Worm (Caenorhabditis elegans): Measurements from ENCODE around the gene gbas-1.

Gene gbas-1

ce11 chrII:2504431-2504928 is at the start of gene gbas-1:
Gene gbas-1 (plus strand): TSS chrII:2504878.
- TF ChIP-seq unc-62 (GFP tag; optimal IDR thresholded peaks at IDR 0.05): no peak

ce11 chrII:2455931-2456576 is 48.6 kb upstream of the gbas-1 start:
- no peak for TF ChIP-seq unc-62 (GFP tag; optimal IDR thresholded peaks at IDR 0.05)

- no peak for TF ChIP-seq unc-62 (GFP tag; optimal IDR thresholded peaks at IDR 0.05)
Measured at ce11 chrII:2456973-2457372, 47.7 kb upstream of the gbas-1 start.

ce11 chrII:2458881-2459280 is 45.8 kb upstream of the gbas-1 start, which contains the start of gene pqn-42:
Gene pqn-42 (minus strand): TSS chrII:2458981.
- no peak for TF ChIP-seq unc-62 (GFP tag; optimal IDR thresholded peaks at IDR 0.05)

ce11 chrII:2468885-2469284 is 35.8 kb upstream of the gbas-1 start:
- no peak for TF ChIP-seq unc-62 (GFP tag; optimal IDR thresholded peaks at IDR 0.05)

DNA sequence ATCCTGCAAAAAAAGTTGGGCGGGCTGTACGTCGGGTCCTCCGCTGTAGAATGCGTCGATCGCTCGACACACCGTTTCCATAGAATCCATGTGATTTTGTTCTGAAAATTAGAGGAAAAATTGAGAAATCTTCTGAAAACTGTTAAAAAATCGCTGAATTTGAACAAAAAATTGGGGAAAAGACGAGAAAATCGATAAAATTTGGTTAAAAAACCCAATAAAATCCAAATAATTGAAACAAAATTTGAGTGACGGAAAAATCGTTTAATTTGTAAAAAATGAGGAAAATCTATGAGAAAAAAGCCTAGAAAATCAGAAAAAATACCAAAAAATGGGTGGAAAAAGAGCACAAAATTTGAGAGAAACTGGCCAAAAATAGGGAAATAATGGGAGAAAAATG is 31.4 kb upstream of the gbas-1 start, which contains the start of gene tsr-1:
TSS of gene tsr-1 (minus strand) at position 101 of the 400 bp plus-strand sequence.
- TF ChIP-seq unc-62 (GFP tag; optimal IDR thresholded peaks at IDR 0.05): no peak

ce11 chrII:2478543-2478942 is 26.1 kb upstream of the gbas-1 start, which contains the start of gene mnat-1:
Gene mnat-1 (minus strand): TSS chrII:2478643.
- no peak for TF ChIP-seq unc-62 (GFP tag; optimal IDR thresholded peaks at IDR 0.05)

- TF ChIP-seq unc-62 (GFP tag; optimal IDR thresholded peaks at IDR 0.05): no peak
Measured at ce11 chrII:2479047-2479446, 25.6 kb upstream of the gbas-1 start, which contains the start of gene F53G2.12. Gene F53G2.12 (minus strand): TSS chrII:2479090.

DNA sequence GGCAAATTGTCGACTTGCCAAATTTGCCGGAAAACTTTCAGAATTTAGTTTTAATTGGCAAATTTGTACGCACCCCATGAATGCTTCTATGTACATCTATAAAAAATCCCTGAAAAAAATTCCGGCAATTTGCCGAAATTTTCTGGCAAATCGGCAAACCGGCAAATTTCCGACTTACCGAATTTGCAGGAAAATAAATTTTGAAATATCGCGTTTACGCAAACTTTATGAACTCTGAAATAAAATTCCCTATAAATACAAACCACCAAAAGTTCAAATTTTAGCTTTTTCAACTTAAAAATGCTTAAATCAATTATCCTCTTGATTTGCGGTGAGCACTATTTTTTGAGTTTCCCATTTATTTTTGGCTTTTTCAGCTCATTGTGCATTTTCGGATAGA is 24.6 kb upstream of the gbas-1 start, which contains the start of gene F53G2.3:
TSS of gene F53G2.3 (plus strand) at position 301 of the 400 bp plus-strand sequence.
- no peak for TF ChIP-seq unc-62 (GFP tag; optimal IDR thresholded peaks at IDR 0.05)

ce11 chrII:2481621-2482020 is 23.1 kb upstream of the gbas-1 start, which contains the start of gene F53G2.2:
Gene F53G2.2 (plus strand): TSS chrII:2481921.
- no peak for TF ChIP-seq unc-62 (GFP tag; optimal IDR thresholded peaks at IDR 0.05)

- no peak for TF ChIP-seq unc-62 (GFP tag; optimal IDR thresholded peaks at IDR 0.05)
Measured at ce11 chrII:2483507-2483906, 21.2 kb upstream of the gbas-1 start, which contains the start of gene F53G2.13. Gene F53G2.13 (plus strand): TSS chrII:2483807.

DNA sequence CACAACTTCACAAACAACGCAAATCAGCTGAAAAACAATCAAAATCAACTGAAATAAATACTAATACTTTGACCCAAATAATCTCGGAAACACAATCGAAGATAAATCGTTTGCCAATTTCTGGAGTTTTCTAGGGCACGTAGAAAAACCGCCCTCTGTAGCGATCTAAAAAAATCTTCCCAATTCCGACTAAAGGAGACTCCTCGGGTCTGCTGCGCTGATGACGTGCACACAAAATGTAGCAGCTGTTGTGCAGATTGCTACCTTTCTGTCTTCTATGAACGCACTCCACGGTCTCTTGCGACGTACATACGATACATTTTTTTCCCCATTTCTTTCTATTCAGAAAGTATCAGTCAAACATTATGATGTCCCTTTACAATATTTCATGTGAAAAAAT is 16.3 kb upstream of the gbas-1 start, which contains the start of gene F53G2.1:
TSS of gene F53G2.1 (plus strand) at position 301 of the 400 bp plus-strand sequence.
- TF ChIP-seq unc-62 (GFP tag; optimal IDR thresholded peaks at IDR 0.05): no peak

DNA sequence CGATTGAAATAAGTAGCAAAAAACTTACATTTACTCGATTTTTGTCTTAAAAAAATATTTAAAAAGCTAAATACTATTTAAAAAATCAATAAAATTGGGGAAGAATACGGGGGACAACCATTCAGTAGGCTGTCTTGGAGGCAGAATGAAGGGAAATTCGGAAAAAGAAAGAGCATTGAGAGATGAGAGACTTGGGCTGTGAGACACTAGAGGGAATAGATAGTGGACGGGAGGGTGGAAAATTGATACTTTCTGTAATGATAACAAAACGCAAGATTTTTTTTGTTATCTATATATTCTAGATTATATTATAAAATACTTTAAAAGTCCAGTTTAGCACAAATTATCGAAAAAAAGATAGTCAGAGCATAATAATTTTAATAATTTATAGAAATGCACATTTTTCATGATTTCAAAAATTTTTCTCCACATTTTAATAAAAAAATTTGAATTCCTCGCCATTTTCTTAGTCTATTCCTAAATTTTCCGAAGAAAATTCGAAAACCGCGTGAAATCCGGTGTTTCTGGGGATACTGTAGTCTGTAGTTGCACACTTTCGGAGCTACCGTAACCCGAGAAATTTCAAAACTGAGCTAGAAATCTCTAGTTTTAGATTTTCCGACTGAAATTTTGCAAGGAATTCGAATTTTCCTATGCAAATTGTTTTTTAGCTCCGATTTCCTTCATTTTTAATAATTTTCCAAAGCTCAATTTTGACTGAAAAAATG is 811 bp upstream of the gbas-1 start:
- no peak for TF ChIP-seq unc-62 (GFP tag; optimal IDR thresholded peaks at IDR 0.05)

DNA sequence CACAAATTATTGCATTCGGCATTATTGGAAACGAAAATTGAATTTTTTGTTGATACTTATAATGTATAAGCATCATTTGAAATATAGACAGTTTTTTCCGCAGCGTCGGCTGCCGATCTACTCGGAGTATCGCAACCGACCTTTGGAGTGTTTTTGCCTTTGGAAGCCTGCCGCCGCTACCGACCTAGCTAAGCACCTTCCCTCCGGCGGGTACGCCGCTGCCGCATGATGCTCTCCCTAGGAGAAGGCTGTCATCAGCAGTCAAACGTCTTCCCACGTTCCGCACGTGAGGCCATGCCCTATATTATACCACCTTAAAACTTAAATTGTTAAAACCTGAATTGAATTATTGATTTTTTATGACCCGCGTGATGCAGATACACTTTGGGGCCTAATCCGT is 13.8 kb downstream of the gbas-1 start:
- TF ChIP-seq unc-62 (GFP tag; optimal IDR thresholded peaks at IDR 0.05): no peak

DNA sequence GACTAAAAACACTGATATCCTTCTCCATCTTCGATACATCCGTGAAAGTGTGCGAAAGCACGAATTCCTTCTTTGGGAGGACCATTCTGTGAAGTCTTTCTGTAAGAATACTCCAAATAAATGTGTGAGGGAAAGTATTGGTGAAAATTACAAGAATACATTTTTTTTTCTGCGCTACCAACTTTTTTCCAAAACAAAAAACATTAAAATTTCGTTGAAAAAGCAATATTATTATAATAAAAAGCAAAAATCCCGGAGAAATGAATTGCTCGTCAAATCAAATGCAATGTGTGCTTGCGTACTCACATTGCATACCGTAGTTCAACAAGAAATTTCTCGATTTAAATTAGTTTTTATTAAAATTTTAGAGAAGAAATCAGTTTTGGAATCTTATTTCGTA is 17.3 kb downstream of the gbas-1 start, which contains the start of gene bath-13:
TSS of gene bath-13 (minus strand) at position 101 of the 400 bp plus-strand sequence.
- no peak for TF ChIP-seq unc-62 (GFP tag; optimal IDR thresholded peaks at IDR 0.05)

DNA sequence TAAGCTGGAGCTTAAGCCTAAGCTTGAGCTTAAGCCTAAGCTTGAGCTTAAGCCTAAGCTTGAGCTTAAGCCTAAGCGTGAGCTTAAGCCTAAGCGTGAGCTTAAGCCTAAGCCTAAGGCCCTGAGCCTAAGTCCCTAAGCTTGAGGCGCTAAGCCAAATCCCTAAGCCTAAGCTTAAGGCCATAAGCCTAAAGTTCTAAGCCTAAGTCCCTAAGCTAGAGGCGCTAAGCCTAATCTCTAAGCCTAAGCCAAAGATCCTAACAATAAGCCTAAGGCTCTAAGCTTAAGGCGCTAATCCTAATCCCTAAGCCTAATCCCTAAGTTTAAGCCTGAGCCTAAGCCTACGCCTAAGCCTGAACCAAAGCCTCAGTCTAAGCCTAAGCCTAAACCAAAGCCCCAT is 21.0 kb downstream of the gbas-1 start:
- no peak for TF ChIP-seq unc-62 (GFP tag; optimal IDR thresholded peaks at IDR 0.05)

All from whole organism, dauer.